Worm (Caenorhabditis elegans) whole organism, mixed stage, embryonic: ENCODE measurements around the gene catp-6.

Experiments
- M03D4.4 ChIP-seq: sonication (generic microtip); optimal IDR thresholded peaks from 2 replicates; lab custom pipeline; 2017; ENCODE audit warnings: mild to moderate bottlenecking, missing genetic modification characterization, missing compliant biosample characterization
- bed-3 ChIP-seq: fragments of 200-800 bp; sonication (Bioruptor generic); optimal IDR thresholded peaks from 3 replicates; lab custom pipeline; 2018; ENCODE audit warnings: mild to moderate bottlenecking, missing genetic modification characterization, moderate library complexity, missing compliant biosample characterization
- blmp-1 ChIP-seq: fragments of 150-350 bp; optimal IDR thresholded peaks from 2 replicates; lab custom pipeline; 2014; ENCODE audit warnings: missing biosample characterization, missing genetic modification characterization
- ceh-39 ChIP-seq: fragments of 150-350 bp; optimal IDR thresholded peaks from 2 replicates; lab custom pipeline; 2014; ENCODE audit warnings: missing biosample characterization, missing genetic modification characterization
- ceh-83 ChIP-seq: fragments of 200-800 bp; sonication (Bioruptor generic); optimal IDR thresholded peaks from 2 replicates; lab custom pipeline; 2018; ENCODE audit warnings: mild to moderate bottlenecking, missing genetic modification characterization, missing compliant biosample characterization
- ces-1 ChIP-seq: fragments of 150-350 bp; optimal IDR thresholded peaks from 2 replicates; lab custom pipeline; 2014; ENCODE audit warnings: missing biosample characterization, missing genetic modification reagents, missing genetic modification characterization
- cnd-1 ChIP-seq: fragments of 200-800 bp; sonication (Bioruptor generic); optimal IDR thresholded peaks from 2 replicates; lab custom pipeline; 2018; ENCODE audit warnings: mild to moderate bottlenecking, missing genetic modification characterization, missing compliant biosample characterization
- drap-1 ChIP-seq: fragments of 200-800 bp; sonication (Bioruptor generic); optimal IDR thresholded peaks from 3 replicates; lab custom pipeline; 2018; ENCODE audit warnings: mild to moderate bottlenecking, missing genetic modification characterization, missing compliant biosample characterization
- elt-1 ChIP-seq: sonication (generic microtip); optimal IDR thresholded peaks from 2 replicates; lab custom pipeline; 2017; ENCODE audit warnings: missing genetic modification characterization, mild to moderate bottlenecking, missing compliant biosample characterization, antibody characterized with exemption, moderate library complexity, borderline replicate concordance; ENCODE audit not compliant: insufficient read depth
- elt-3 ChIP-seq: fragments of 150-350 bp; optimal IDR thresholded peaks from 2 replicates; lab custom pipeline; 2014; ENCODE audit warnings: missing biosample characterization, missing genetic modification characterization
- flh-1 ChIP-seq: fragments of 200-800 bp; sonication (Bioruptor generic); optimal IDR thresholded peaks from 2 replicates; lab custom pipeline; 2018; ENCODE audit warnings: mild to moderate bottlenecking, missing genetic modification characterization, moderate library complexity, missing compliant biosample characterization
- ham-2 ChIP-seq: fragments of 200-800 bp; sonication (Bioruptor generic); optimal IDR thresholded peaks from 2 replicates; lab custom pipeline; 2018; ENCODE audit warnings: mild to moderate bottlenecking, missing genetic modification characterization, missing compliant biosample characterization
- hlh-1 ChIP-seq: fragments of 150-350 bp; optimal IDR thresholded peaks from 2 replicates; lab custom pipeline; 2014; ENCODE audit warnings: missing biosample characterization, missing genetic modification reagents, missing genetic modification characterization
- lin-13 ChIP-seq: fragments of 150-350 bp; optimal IDR thresholded peaks from 2 replicates; lab custom pipeline; 2014; ENCODE audit warnings: missing biosample characterization, missing genetic modification characterization
- mab-5 ChIP-seq: fragments of 150-350 bp; optimal IDR thresholded peaks from 2 replicates; lab custom pipeline; 2014; ENCODE audit warnings: missing biosample characterization, missing genetic modification characterization
- mep-1 ChIP-seq: fragments of 150-350 bp; optimal IDR thresholded peaks from 2 replicates; lab custom pipeline; 2017; ENCODE audit warnings: missing biosample characterization, missing genetic modification reagents, missing genetic modification characterization, inconsistent platforms
- mls-2 ChIP-seq: sonication (generic microtip); optimal IDR thresholded peaks from 2 replicates; lab custom pipeline; 2016; ENCODE audit warnings: mild to moderate bottlenecking, missing genetic modification characterization, moderate library complexity, missing compliant biosample characterization
- nhr-2 ChIP-seq: fragments of 150-350 bp; optimal IDR thresholded peaks from 2 replicates; lab custom pipeline; 2014; ENCODE audit warnings: missing biosample characterization, missing genetic modification characterization
- nhr-237 ChIP-seq: fragments of 150-350 bp; optimal IDR thresholded peaks from 2 replicates; lab custom pipeline; 2014; ENCODE audit warnings: missing biosample characterization, missing genetic modification characterization
- nhr-28 ChIP-seq: fragments of 150-350 bp; optimal IDR thresholded peaks from 2 replicates; lab custom pipeline; 2014; ENCODE audit warnings: missing biosample characterization, missing genetic modification characterization
- nhr-76 ChIP-seq: sonication (generic microtip); optimal IDR thresholded peaks from 2 replicates; lab custom pipeline; 2017; ENCODE audit warnings: missing biosample characterization, missing genetic modification characterization
- pha-4 ChIP-seq: fragments of 150-350 bp; optimal IDR thresholded peaks from 2 replicates; lab custom pipeline; 2018; ENCODE audit warnings: missing biosample characterization, missing genetic modification reagents, missing genetic modification characterization
- snpc-4 ChIP-seq: fragments of 150-350 bp; optimal IDR thresholded peaks from 2 replicates; lab custom pipeline; 2014; ENCODE audit warnings: missing biosample characterization, missing genetic modification characterization
- sptf-1 ChIP-seq: sonication (generic microtip); optimal IDR thresholded peaks from 2 replicates; lab custom pipeline; 2017; ENCODE audit warnings: mild to moderate bottlenecking, missing genetic modification characterization, moderate library complexity, missing compliant biosample characterization
- tbx-8 ChIP-seq: fragments of 200-800 bp; sonication (Bioruptor generic); optimal IDR thresholded peaks from 2 replicates; lab custom pipeline; 2018; ENCODE audit warnings: mild to moderate bottlenecking, missing genetic modification characterization, moderate library complexity, missing compliant biosample characterization
- unc-120 ChIP-seq: sonication (generic microtip); optimal IDR thresholded peaks from 2 replicates; lab custom pipeline; 2017; ENCODE audit warnings: missing genetic modification characterization, missing compliant biosample characterization; ENCODE audit not compliant: poor library complexity, severe bottlenecking
- unc-39 ChIP-seq: fragments of 150-350 bp; optimal IDR thresholded peaks from 2 replicates; lab custom pipeline; 2014; ENCODE audit warnings: missing biosample characterization, missing genetic modification characterization
- unc-62 ChIP-seq: fragments of 150-350 bp; optimal IDR thresholded peaks from 2 replicates; lab custom pipeline; 2014; ENCODE audit warnings: missing biosample characterization, missing genetic modification reagents, missing genetic modification characterization
- zip-8 ChIP-seq: fragments of 150-350 bp; optimal IDR thresholded peaks from 2 replicates; lab custom pipeline; 2014; ENCODE audit warnings: missing biosample characterization, missing genetic modification characterization
- ztf-11 ChIP-seq: fragments of 150-350 bp; optimal IDR thresholded peaks from 2 replicates; lab custom pipeline; 2014; ENCODE audit warnings: missing biosample characterization, missing genetic modification characterization

catp-6 gene

DNA sequence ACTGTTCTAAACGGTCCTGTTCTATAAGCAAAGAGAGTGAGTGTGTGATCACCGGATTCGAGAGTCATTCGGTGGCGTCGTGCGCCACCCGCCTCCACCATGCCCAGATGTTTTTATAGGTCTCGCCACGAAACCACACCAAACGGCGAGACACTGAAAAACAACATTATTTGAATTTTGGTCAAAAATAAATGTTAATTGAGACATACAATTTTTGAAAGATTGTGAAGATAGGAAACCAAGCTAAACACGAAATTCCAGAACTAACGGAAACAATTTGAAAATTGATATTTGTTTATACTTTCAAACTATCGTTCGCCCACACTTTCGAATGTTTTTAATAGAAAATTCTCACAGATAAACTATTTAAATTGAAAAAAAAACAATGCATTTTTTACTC is at the start of gene catp-6:
Gene catp-6 (minus strand): TSS at position 101 of the 400 bp plus-strand sequence.
- TF ChIP-seq nhr-237: no peak
- no peak for TF ChIP-seq tbx-8 (GFP tag; lab: Kevin White, UChicago)
- no peak for TF ChIP-seq mab-5 (tag; lab: Kevin White, UChicago)
- TF ChIP-seq unc-120 (tag; lab: Kevin White, UChicago): no peak

DNA sequence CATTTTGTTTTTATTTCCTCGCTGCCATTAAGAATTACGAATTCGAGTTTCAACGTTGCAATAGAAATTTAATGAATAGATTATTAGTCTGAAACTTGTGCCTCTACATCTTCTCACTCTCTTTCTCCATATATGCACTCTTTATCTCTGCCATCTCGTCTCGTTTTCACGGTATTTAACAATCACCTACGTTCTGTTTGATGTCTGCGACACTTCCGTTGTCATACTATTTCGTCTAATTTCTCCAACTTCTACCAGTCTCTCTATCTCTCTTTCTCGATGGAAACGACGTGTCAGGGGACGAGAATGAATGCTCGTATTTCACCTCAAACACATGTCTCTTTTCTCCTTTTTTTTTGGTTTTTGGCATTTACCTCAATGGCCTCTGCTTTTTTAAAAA is 49.5 kb upstream of the catp-6 start:
- TF ChIP-seq sptf-1 (no peak), mep-1 (tag; lab: Kevin White, UChicago) (no peak), pha-4 (peak; percentile 38), hlh-1 (tag; lab: Kevin White, UChicago) (peak; percentile 66), ces-1 (peak; percentile 28), ham-2 (no peak), unc-62 (peak; percentile 64), unc-120 (tag; lab: Kevin White, UChicago) (peak; percentile 61), nhr-237 (peak; percentile 7)

DNA sequence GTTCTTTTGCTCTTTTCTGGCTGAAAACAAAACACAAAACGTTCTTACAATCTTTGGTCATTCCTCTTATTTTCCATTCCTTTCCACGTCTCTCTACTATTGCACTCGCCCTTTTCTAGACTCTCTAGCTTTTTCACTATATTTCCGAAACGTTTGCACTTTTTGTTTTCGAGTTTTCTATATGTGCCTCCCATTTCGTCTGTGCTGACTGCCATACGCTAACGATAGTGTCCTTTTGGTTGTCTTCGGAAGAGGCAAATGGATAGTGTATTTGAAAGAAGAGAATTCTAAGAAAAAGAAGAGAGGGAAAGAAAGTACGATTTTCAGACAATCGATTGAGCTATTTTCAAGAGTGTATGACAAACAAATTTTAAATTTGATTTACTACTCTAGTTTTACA is 48.4 kb upstream of the catp-6 start:
- no peak for TF ChIP-seq ceh-83
- TF ChIP-seq bed-3 (GFP tag; lab: Kevin White, UChicago): no peak
- no peak for TF ChIP-seq nhr-28 (tag; lab: Kevin White, UChicago)

DNA sequence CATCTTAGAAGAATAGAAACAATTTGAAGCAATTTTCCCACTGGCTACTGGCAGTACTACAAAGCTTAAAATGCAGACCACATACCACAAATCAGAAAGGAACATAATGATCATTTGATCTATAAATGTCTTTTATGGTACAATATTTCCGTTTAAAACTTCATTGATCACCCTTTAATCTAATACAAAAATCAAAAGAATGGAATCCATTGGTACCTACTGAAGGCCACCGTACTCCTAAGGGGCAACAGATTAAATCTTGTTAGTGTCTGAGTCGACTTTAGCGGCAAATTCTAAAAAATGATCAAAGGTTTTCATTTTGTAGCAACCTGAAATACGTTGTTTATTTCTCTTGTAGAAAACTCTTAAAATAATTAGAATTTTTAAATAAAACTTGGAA is 47.8 kb upstream of the catp-6 start:
- TF ChIP-seq elt-1 (tag; lab: Kevin White, UChicago) (no peak), ceh-39 (no peak), mls-2 (no peak), mab-5 (tag; lab: Kevin White, UChicago) (no peak), unc-62 (no peak), unc-39 (tag; lab: Kevin White, UChicago) (no peak), tbx-8 (GFP tag; lab: Kevin White, UChicago) (no peak), ztf-11 (no peak), blmp-1 (tag; lab: Kevin White, UChicago) (no peak)

DNA sequence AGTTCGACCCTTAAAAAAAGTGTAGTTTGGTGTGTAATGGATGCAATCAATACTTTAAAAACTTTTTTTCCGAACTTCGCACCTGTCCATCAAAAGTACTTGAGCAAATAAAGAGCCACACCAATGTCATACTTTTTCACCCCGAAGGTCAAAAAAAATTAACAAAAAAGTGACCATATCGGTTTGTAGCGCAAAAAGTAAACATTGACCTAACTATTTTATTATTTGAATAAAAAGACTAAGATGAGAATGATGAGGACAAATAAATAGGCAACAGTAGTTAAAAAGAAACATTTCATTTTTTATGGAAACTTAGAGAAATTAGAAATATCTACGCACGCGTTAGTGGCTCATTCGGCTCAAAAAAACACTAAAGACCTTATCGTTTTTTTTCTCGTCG is 45.0 kb upstream of the catp-6 start:
- no peak for TF ChIP-seq lin-13 (tag; lab: Kevin White, UChicago)
- TF ChIP-seq mab-5 (tag; lab: Kevin White, UChicago): no peak
- TF ChIP-seq ceh-39: no peak
- TF ChIP-seq blmp-1 (tag; lab: Kevin White, UChicago): no peak
- no peak for TF ChIP-seq hlh-1 (tag; lab: Kevin White, UChicago)
- no peak for TF ChIP-seq zip-8 (tag; lab: Kevin White, UChicago)
- no peak for TF ChIP-seq snpc-4
- no peak for TF ChIP-seq nhr-76 (tag; lab: Kevin White, UChicago)
- TF ChIP-seq drap-1 (GFP tag; lab: Kevin White, UChicago): no peak
- TF ChIP-seq sptf-1: no peak
- TF ChIP-seq nhr-28 (tag; lab: Kevin White, UChicago): no peak
- no peak for TF ChIP-seq ham-2
- no peak for TF ChIP-seq elt-3 (tag; lab: Kevin White, UChicago)
- no peak for TF ChIP-seq unc-120 (tag; lab: Kevin White, UChicago)

DNA sequence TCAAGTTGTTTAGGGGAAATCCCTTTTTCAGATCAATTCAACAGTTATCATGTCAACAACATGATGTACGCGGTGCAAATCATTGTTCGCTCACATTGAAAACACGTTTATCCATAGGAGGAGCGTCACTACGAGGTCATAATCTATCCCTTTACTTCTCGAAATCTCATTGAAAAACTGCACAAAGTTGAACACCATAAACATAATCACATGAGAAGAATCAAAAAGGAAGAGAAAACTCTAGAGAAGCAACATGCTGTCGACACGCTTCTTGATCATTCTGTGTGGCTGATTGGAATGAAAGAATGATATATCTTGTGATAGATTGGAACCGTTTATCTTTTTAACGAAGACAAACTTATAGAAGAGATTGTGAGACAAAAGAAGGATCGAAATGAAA is 43.5 kb upstream of the catp-6 start:
- TF ChIP-seq nhr-2 (tag; lab: Kevin White, UChicago) (no peak), bed-3 (GFP tag; lab: Kevin White, UChicago) (no peak), ham-2 (no peak), nhr-237 (no peak), zip-8 (tag; lab: Kevin White, UChicago) (no peak), cnd-1 (tag; lab: Kevin White, UChicago) (no peak), pha-4 (no peak), flh-1 (no peak), blmp-1 (tag; lab: Kevin White, UChicago) (no peak), mls-2 (no peak), unc-120 (tag; lab: Kevin White, UChicago) (no peak), elt-3 (tag; lab: Kevin White, UChicago) (no peak), M03D4.4 (tag; lab: Kevin White, UChicago) (no peak), unc-62 (no peak), snpc-4 (no peak)
